Worm (Caenorhabditis elegans): Measurements from ENCODE around the gene best-7.

ce11 chrIV:11266090-11266489 is 36.0 kb upstream of the best-7 start, which contains the start of gene col-127:
- TF ChIP-seq ztf-29 (GFP tag; IDR thresholded peaks at IDR 0.05) (no peak), ztf-23 (GFP tag; IDR thresholded peaks at IDR 0.05) (no peak)

Data from whole organism, midembryonic.